Fruit fly (Drosophila melanogaster) whole organism, prepupa: ENCODE measurements around the gene CG3285.
A peak's percentile ranks its signal among the peaks of the same experiment; 100 is the strongest.

Experiments used
- Blimp-1 ChIP-seq: fragments of 200-800 bp; sonication (Bioruptor generic); optimal IDR thresholded peaks from 3 replicates; lab custom pipeline; 2017; ENCODE audit warnings: missing biosample characterization, missing genetic modification characterization, mild to moderate bottlenecking, moderate library complexity, missing genetic modification reagents
- CG10631 ChIP-seq: fragments of 200-800 bp; sonication (Bioruptor generic); optimal IDR thresholded peaks from 2 replicates; lab custom pipeline; 2016; ENCODE audit warnings: missing biosample characterization, missing genetic modification characterization
- CG10669 ChIP-seq: fragments of 200-800 bp; sonication (Bioruptor generic); optimal IDR thresholded peaks from 3 replicates; lab custom pipeline; 2018; ENCODE audit warnings: missing biosample characterization, mild to moderate bottlenecking, missing genetic modification characterization, moderate library complexity
- CG11294 ChIP-seq: fragments of 200-800 bp; sonication (Bioruptor generic); IDR thresholded peaks from 2 replicates; pipeline ENCODE4 v1.3.6; 2022; ENCODE audit warnings: missing biosample characterization, missing genetic modification characterization
- CG11762 ChIP-seq: fragments of 200-800 bp; sonication (Bioruptor generic); optimal IDR thresholded peaks from 3 replicates; lab custom pipeline; 2016; ENCODE audit warnings: missing biosample characterization, missing genetic modification characterization; ENCODE audit not compliant: insufficient read depth
- CG15336 ChIP-seq: fragments of 200-800 bp; sonication (Bioruptor generic); IDR thresholded peaks from 2 replicates; pipeline ENCODE4 v1.3.6; 2022; ENCODE audit warnings: missing biosample characterization, missing genetic modification characterization
- CG1621 ChIP-seq: fragments of 200-800 bp; sonication (Bioruptor generic); optimal IDR thresholded peaks from 3 replicates; lab custom pipeline; 2018; ENCODE audit warnings: missing biosample characterization, mild to moderate bottlenecking, missing genetic modification characterization
- CG16779 ChIP-seq: fragments of 200-800 bp; sonication (Bioruptor generic); optimal IDR thresholded peaks from 3 replicates; lab custom pipeline; 2017; ENCODE audit warnings: missing biosample characterization, mild to moderate bottlenecking, missing genetic modification characterization
- CG3032 ChIP-seq: fragments of 200-800 bp; optimal IDR thresholded peaks from 2 replicates; lab custom pipeline; 2019; ENCODE audit warnings: missing biosample characterization, mild to moderate bottlenecking, missing genetic modification characterization, moderate library complexity
- CG31627 ChIP-seq: fragments of 200-800 bp; sonication (Bioruptor generic); optimal IDR thresholded peaks from 3 replicates; lab custom pipeline; 2016; ENCODE audit warnings: missing biosample characterization, missing genetic modification characterization
- CG32006 ChIP-seq: fragments of 200-800 bp; sonication (Bioruptor generic); optimal IDR thresholded peaks from 3 replicates; lab custom pipeline; 2017; ENCODE audit warnings: missing biosample characterization, mild to moderate bottlenecking, missing genetic modification characterization
- CG34406 ChIP-seq: fragments of 200-800 bp; sonication (Bioruptor generic); optimal IDR thresholded peaks from 3 replicates; lab custom pipeline; 2016; ENCODE audit warnings: missing biosample characterization, missing genetic modification characterization
- CG3919 ChIP-seq: fragments of 200-800 bp; sonication (Bioruptor generic); optimal IDR thresholded peaks from 3 replicates; lab custom pipeline; 2016; ENCODE audit warnings: missing biosample characterization, missing genetic modification characterization
- CG4318 ChIP-seq: fragments of 200-800 bp; sonication (Bioruptor generic); optimal IDR thresholded peaks from 3 replicates; lab custom pipeline; 2017; ENCODE audit warnings: missing biosample characterization, mild to moderate bottlenecking, missing genetic modification characterization
- CG6163 ChIP-seq: fragments of 200-800 bp; sonication (Bioruptor generic); IDR thresholded peaks from 3 replicates; pipeline ENCODE4 v1.3.6; 2022; ENCODE audit warnings: missing biosample characterization, missing genetic modification characterization
- CG6276 ChIP-seq: fragments of 200-800 bp; sonication (Bioruptor generic); optimal IDR thresholded peaks from 2 replicates; lab custom pipeline; 2017; ENCODE audit warnings: missing biosample characterization, mild to moderate bottlenecking, missing genetic modification characterization
- CG6792 ChIP-seq: fragments of 200-800 bp; sonication (Bioruptor generic); optimal IDR thresholded peaks from 3 replicates; lab custom pipeline; 2016; ENCODE audit warnings: missing biosample characterization, missing genetic modification characterization
- CG6854 ChIP-seq: fragments of 200-800 bp; sonication (Bioruptor generic); optimal IDR thresholded peaks from 2 replicates; lab custom pipeline; 2017; ENCODE audit warnings: missing biosample characterization, mild to moderate bottlenecking, missing genetic modification characterization
- CG8119 ChIP-seq: fragments of 200-800 bp; sonication (Bioruptor generic); IDR thresholded peaks from 3 replicates; pipeline ENCODE4 v1.3.6; 2022; ENCODE audit warnings: missing biosample characterization, missing genetic modification characterization
- CG8319 ChIP-seq: fragments of 200-800 bp; sonication (Bioruptor generic); optimal IDR thresholded peaks from 3 replicates; lab custom pipeline; 2016; ENCODE audit warnings: missing biosample characterization, missing genetic modification characterization
- CG8632 ChIP-seq: fragments of 200-800 bp; sonication (Bioruptor generic); optimal IDR thresholded peaks from 3 replicates; lab custom pipeline; 2016; ENCODE audit warnings: missing biosample characterization, missing genetic modification characterization
- Eip78C ChIP-seq: fragments of 200-800 bp; sonication (Bioruptor generic); peaks from one replicate; lab custom pipeline; 2016; ENCODE audit warnings: missing biosample characterization, missing genetic modification characterization
- Gug ChIP-seq: fragments of 200-800 bp; sonication (Bioruptor generic); IDR thresholded peaks from 2 replicates; pipeline ENCODE4 v1.3.6; 2022; ENCODE audit warnings: missing biosample characterization, missing genetic modification characterization
- Hr39 ChIP-seq: fragments of 200-800 bp; sonication (Bioruptor generic); optimal IDR thresholded peaks from 2 replicates; lab custom pipeline; 2016; ENCODE audit warnings: missing biosample characterization, missing genetic modification characterization
- Lpt ChIP-seq: fragments of 200-800 bp; sonication (Bioruptor generic); optimal IDR thresholded peaks from 3 replicates; lab custom pipeline; 2016; ENCODE audit warnings: missing biosample characterization, missing genetic modification characterization
- Met ChIP-seq: fragments of 200-800 bp; sonication (Bioruptor generic); optimal IDR thresholded peaks from 3 replicates; lab custom pipeline; 2016; ENCODE audit warnings: missing biosample characterization, missing genetic modification characterization
- Smox ChIP-seq: fragments of 200-800 bp; sonication (Bioruptor generic); optimal IDR thresholded peaks from 3 replicates; lab custom pipeline; 2016; ENCODE audit warnings: missing biosample characterization, missing genetic modification characterization
- Sox102F ChIP-seq: fragments of 200-800 bp; sonication (Bioruptor generic); optimal IDR thresholded peaks from 2 replicates; lab custom pipeline; 2016; ENCODE audit warnings: missing biosample characterization, mild to moderate bottlenecking, missing genetic modification characterization
- Sox14 ChIP-seq: fragments of 200-800 bp; sonication (Bioruptor generic); optimal IDR thresholded peaks from 3 replicates; lab custom pipeline; 2016; ENCODE audit warnings: missing biosample characterization, missing genetic modification characterization
- Sox15 ChIP-seq: fragments of 200-800 bp; sonication (Bioruptor generic); optimal IDR thresholded peaks from 3 replicates; lab custom pipeline; 2016; ENCODE audit warnings: missing biosample characterization, missing genetic modification characterization
- achi ChIP-seq: fragments of 200-800 bp; sonication (Bioruptor generic); optimal IDR thresholded peaks from 3 replicates; lab custom pipeline; 2016; ENCODE audit warnings: missing biosample characterization, missing genetic modification characterization
- cyc ChIP-seq: fragments of 200-800 bp; sonication (Bioruptor generic); optimal IDR thresholded peaks from 3 replicates; lab custom pipeline; 2016; ENCODE audit warnings: missing biosample characterization, missing genetic modification characterization
- dac ChIP-seq: fragments of 200-800 bp; sonication (Bioruptor generic); optimal IDR thresholded peaks from 2 replicates; lab custom pipeline; 2017; ENCODE audit warnings: missing biosample characterization, mild to moderate bottlenecking, missing genetic modification characterization
- dsx ChIP-seq: fragments of 200-800 bp; optimal IDR thresholded peaks from 3 replicates; lab custom pipeline; 2019; ENCODE audit warnings: missing biosample characterization, mild to moderate bottlenecking, missing genetic modification characterization, moderate library complexity; ENCODE audit not compliant: poor library complexity, severe bottlenecking
- eg ChIP-seq: fragments of 200-800 bp; sonication (Bioruptor generic); IDR thresholded peaks from 3 replicates; pipeline ENCODE4 v1.3.6; 2022; ENCODE audit warnings: missing biosample characterization, missing genetic modification characterization
- esn ChIP-seq: fragments of 200-800 bp; sonication (Bioruptor generic); optimal IDR thresholded peaks from 2 replicates; lab custom pipeline; 2016; ENCODE audit warnings: missing biosample characterization, mild to moderate bottlenecking, missing genetic modification characterization, moderate library complexity
- fd59A ChIP-seq: fragments of 200-800 bp; sonication (Bioruptor generic); optimal IDR thresholded peaks from 2 replicates; lab custom pipeline; 2017; ENCODE audit warnings: missing biosample characterization, mild to moderate bottlenecking, missing genetic modification characterization, missing genetic modification reagents
- fd85E ChIP-seq: fragments of 200-800 bp; sonication (Bioruptor generic); optimal IDR thresholded peaks from 3 replicates; lab custom pipeline; 2016; ENCODE audit warnings: missing biosample characterization, missing genetic modification characterization
- fkh ChIP-seq: fragments of 200-800 bp; sonication (Bioruptor generic); optimal IDR thresholded peaks from 3 replicates; lab custom pipeline; 2017; ENCODE audit warnings: missing biosample characterization, mild to moderate bottlenecking, missing genetic modification characterization, moderate library complexity
- lz ChIP-seq: fragments of 200-800 bp; sonication (Bioruptor generic); optimal IDR thresholded peaks from 3 replicates; lab custom pipeline; 2016; ENCODE audit warnings: missing biosample characterization, missing genetic modification characterization
- net ChIP-seq: fragments of 200-800 bp; sonication (Bioruptor generic); optimal IDR thresholded peaks from 3 replicates; lab custom pipeline; 2016; ENCODE audit warnings: missing biosample characterization, missing genetic modification characterization
- salr ChIP-seq, 2 experiments: fragments of 200-800 bp; sonication (Bioruptor generic); optimal IDR thresholded peaks; 3 replicates each; lab custom pipeline; 2016 to 2018; ENCODE audit warnings: missing biosample characterization in 2 of 2, missing genetic modification characterization in 2 of 2, mild to moderate bottlenecking in 1 of 2
- spab ChIP-seq: fragments of 200-800 bp; sonication (Bioruptor generic); optimal IDR thresholded peaks from 2 replicates; lab custom pipeline; 2017; ENCODE audit warnings: missing biosample characterization, mild to moderate bottlenecking, missing genetic modification characterization, missing genetic modification reagents
- ss ChIP-seq, 2 experiments: fragments of 200-800 bp; sonication (Bioruptor generic); optimal IDR thresholded peaks; 2 replicates in 1 of 2; 3 replicates in 1 of 2; lab custom pipeline; 2017 to 2018; ENCODE audit warnings: mild to moderate bottlenecking in 2 of 2, missing biosample characterization in 2 of 2, missing genetic modification characterization in 2 of 2, moderate library complexity in 1 of 2
- svp ChIP-seq: fragments of 200-800 bp; sonication (Bioruptor generic); peaks from one replicate; lab custom pipeline; 2016; ENCODE audit warnings: missing biosample characterization, missing genetic modification characterization
- vri ChIP-seq: fragments of 200-800 bp; sonication (Bioruptor generic); optimal IDR thresholded peaks from 3 replicates; lab custom pipeline; 2016; ENCODE audit warnings: missing biosample characterization, mild to moderate bottlenecking, missing genetic modification characterization

The CG3285 gene

dm6 chr2L:3339420-3339819, 8.7 kb downstream of the CG3285 start (continued):
- TF ChIP-seq eg (GFP tag; lab: Robert Waterston, UW) (peak; percentile 42; the same call in 1 of the 3 replicates), CG3032 (tag; lab: Kevin White, UChicago) (no peak), Gug (GFP tag; lab: Robert Waterston, UW) (peak; percentile 37; the same call in 1 of the 2 replicates), Sox102F (GFP tag; lab: Kevin White, UChicago) (no peak), CG6276 (GFP tag; lab: Kevin White, UChicago) (no peak), CG32006 (no peak), CG1621 (tag; lab: Kevin White, UChicago) (no peak), net (GFP tag; lab: Kevin White, UChicago) (no peak), CG6163 (GFP tag; lab: Robert Waterston, UW) (peak; percentile 50; the same call in 2 of the 3 replicates), spab (GFP tag; lab: Kevin White, UChicago) (no peak), Met (GFP tag; lab: Kevin White, UChicago) (no peak), CG15336 (GFP tag; lab: Robert Waterston, UW) (0 out of 2 replicates have a peak, but pooled peaks have one; percentile 7), lz (GFP tag; lab: Kevin White, UChicago) (no peak), CG11762 (GFP tag; lab: Kevin White, UChicago) (no peak), Eip78C (GFP tag; lab: Kevin White, UChicago) (no peak), achi (GFP tag; lab: Kevin White, UChicago) (no peak), CG8632 (GFP tag; lab: Kevin White, UChicago) (no peak), fd85E (GFP tag; lab: Kevin White, UChicago) (no peak), Smox (GFP tag; lab: Kevin White, UChicago) (no peak), dsx (peak; percentile 77), Sox14 (peak; percentile 57), CG16779 (tag; lab: Kevin White, UChicago) (no peak), CG4318 (no peak), Lpt (GFP tag; lab: Kevin White, UChicago) (peak; percentile 49), svp (GFP tag; lab: Kevin White, UChicago) (peak; percentile 96)

dm6 chr2L:3341231-3341935, 10.7 kb downstream of the CG3285 start:
- no peak for TF ChIP-seq CG4318
- peak; percentile 75 for TF ChIP-seq CG6792 (GFP tag; lab: Kevin White, UChicago)
- peak; percentile 69 for TF ChIP-seq CG31627 (GFP tag; lab: Kevin White, UChicago)
- TF ChIP-seq Lpt (GFP tag; lab: Kevin White, UChicago): no peak
- TF ChIP-seq lz (GFP tag; lab: Kevin White, UChicago): peak; percentile 75
- peak; percentile 89 for TF ChIP-seq Met (GFP tag; lab: Kevin White, UChicago)
- TF ChIP-seq cyc (GFP tag; lab: Kevin White, UChicago): peak; percentile 39
- TF ChIP-seq CG16779 (tag; lab: Kevin White, UChicago): no peak
- TF ChIP-seq CG6276 (GFP tag; lab: Kevin White, UChicago): peak; percentile 34
- TF ChIP-seq CG6854 (GFP tag; lab: Kevin White, UChicago): peak; percentile 75
- peak; percentile 44; the same call in 1 of the 3 replicates for TF ChIP-seq CG8119 (GFP tag; lab: Robert Waterston, UW)
- peak; percentile 78 for TF ChIP-seq Smox (GFP tag; lab: Kevin White, UChicago)
- peak; percentile 49 for TF ChIP-seq CG32006
- TF ChIP-seq esn (GFP tag; lab: Kevin White, UChicago): peak; percentile 94
- peak; percentile 60 for TF ChIP-seq CG8632 (GFP tag; lab: Kevin White, UChicago)
- no peak for TF ChIP-seq fd85E (GFP tag; lab: Kevin White, UChicago)
- TF ChIP-seq net (GFP tag; lab: Kevin White, UChicago): peak; percentile 57
- peak in 1 of 2 experiments; percentile 21 for TF ChIP-seq salr (GFP tag; optimal IDR thresholded peaks at IDR 0.05; lab: Kevin White, UChicago)
- peak; percentile 6 for TF ChIP-seq CG8319 (GFP tag; lab: Kevin White, UChicago)
- TF ChIP-seq ss (GFP tag; optimal IDR thresholded peaks at IDR 0.05; lab: Kevin White, UChicago): no peak
- TF ChIP-seq achi (GFP tag; lab: Kevin White, UChicago): peak; percentile 57
- no peak for TF ChIP-seq Sox15
- peak; percentile 19 for TF ChIP-seq CG3919
- no peak for TF ChIP-seq fkh (GFP tag; lab: Kevin White, UChicago)
- no peak for TF ChIP-seq fd59A (GFP tag; lab: Kevin White, UChicago)
- no peak for TF ChIP-seq dac (GFP tag; lab: Kevin White, UChicago)
- TF ChIP-seq CG34406 (GFP tag; lab: Kevin White, UChicago): peak; percentile 69
- TF ChIP-seq CG11294 (GFP tag; lab: Robert Waterston, UW): no peak
- TF ChIP-seq CG10631 (GFP tag; lab: Kevin White, UChicago): peak; percentile 43
- TF ChIP-seq CG6163 (GFP tag; lab: Robert Waterston, UW): peak; percentile 48; the same call in 1 of the 3 replicates
- TF ChIP-seq Sox14: peak; percentile 71
- peak; percentile 98 for TF ChIP-seq vri
- TF ChIP-seq Hr39: peak; percentile 51
- peak; percentile 82 for TF ChIP-seq Blimp-1 (GFP tag; lab: Kevin White, UChicago)
- TF ChIP-seq CG10669 (GFP tag; lab: Kevin White, UChicago): no peak
- TF ChIP-seq CG11762 (GFP tag; lab: Kevin White, UChicago): no peak
